Worm (Caenorhabditis elegans): ENCODE measurements around the gene F02E11.2.

- no peak for TF ChIP-seq lin-39 (tag; optimal IDR thresholded peaks at IDR 0.05)
- no peak for TF ChIP-seq nhr-28 (tag; optimal IDR thresholded peaks at IDR 0.05)
Measured at ce11 chrII:3224631-3225030, 38.0 kb upstream of the F02E11.2 start, which contains the start of gene ZC239.15.

Data from whole organism, L1 larva.